Fruit fly (Drosophila melanogaster): ENCODE measurements around the gene CG3226.

Gene CG3226

DNA sequence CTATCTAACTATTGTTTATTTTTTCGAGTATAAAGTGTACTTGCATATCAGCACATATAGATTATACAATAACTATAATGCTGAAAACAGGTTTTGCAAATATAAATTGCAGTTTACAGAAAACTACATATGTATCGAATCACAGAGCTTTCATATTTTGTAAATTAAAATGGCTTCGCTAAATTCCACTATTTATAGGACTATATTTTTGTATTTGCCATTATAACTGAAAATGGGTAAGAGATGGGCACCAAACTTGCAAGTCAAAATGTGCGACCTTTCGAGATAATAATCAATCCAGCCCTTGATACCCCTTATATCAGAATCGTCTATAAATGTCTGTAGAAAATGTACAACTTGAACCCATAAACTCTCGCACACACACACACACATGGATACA is 49.2 kb upstream of the CG3226 start (continued):
- TF ChIP-seq phol (tag; optimal IDR thresholded peaks at IDR 0.05) (peak; percentile 8), Ssrp (tag; optimal IDR thresholded peaks at IDR 0.05) (peak; percentile 5), Deaf1 (tag; optimal IDR thresholded peaks at IDR 0.05) (no peak), dpn (GFP tag; optimal IDR thresholded peaks at IDR 0.05) (no peak), CG1024 (GFP tag; IDR thresholded peaks at IDR 0.05) (no peak), aop (GFP tag; IDR thresholded peaks at IDR 0.05) (no peak), lilli (GFP tag; optimal IDR thresholded peaks at IDR 0.05) (no peak), bab2 (GFP tag; optimal IDR thresholded peaks at IDR 0.05) (no peak), kni (GFP tag; optimal IDR thresholded peaks at IDR 0.05) (no peak), Vsx1 (GFP tag; optimal IDR thresholded peaks at IDR 0.05) (no peak), CG16863 (GFP tag; optimal IDR thresholded peaks at IDR 0.05) (no peak), mam (GFP tag; optimal IDR thresholded peaks at IDR 0.05) (no peak), CG17385 (GFP tag; optimal IDR thresholded peaks at IDR 0.05) (peak; percentile 22), esg (GFP tag; conservative IDR thresholded peaks at IDR 0.05) (no peak), Adf1 (GFP tag; IDR thresholded peaks at IDR 0.05) (no peak), sd (tag; optimal IDR thresholded peaks at IDR 0.05) (no peak), insv (GFP tag; optimal IDR thresholded peaks at IDR 0.05) (no peak), CG4424 (GFP tag; optimal IDR thresholded peaks at IDR 0.05) (no peak), ase (GFP tag; IDR thresholded peaks at IDR 0.05) (no peak), CG12104 (GFP tag; optimal IDR thresholded peaks at IDR 0.05) (no peak), cad (GFP tag; optimal IDR thresholded peaks at IDR 0.05) (no peak), Fer1 (GFP tag; optimal IDR thresholded peaks at IDR 0.05) (no peak), cg (GFP tag; optimal IDR thresholded peaks at IDR 0.05) (no peak), CG10209 (GFP tag; optimal IDR thresholded peaks at IDR 0.05) (no peak), CG18262 (tag; optimal IDR thresholded peaks at IDR 0.05) (peak; percentile 19), HLH54F (GFP tag; optimal IDR thresholded peaks at IDR 0.05) (no peak), Pdp1 (GFP tag; optimal IDR thresholded peaks at IDR 0.05) (peak in 1 of 2 experiments; percentile 4), ind (GFP tag; optimal IDR thresholded peaks at IDR 0.05) (no peak), MESR4 (GFP tag; optimal IDR thresholded peaks at IDR 0.05) (no peak), MBD-R2 (GFP tag; IDR thresholded peaks at IDR 0.05) (no peak), CG10654 (GFP tag; optimal IDR thresholded peaks at IDR 0.05) (no peak), ERR (GFP tag; optimal IDR thresholded peaks at IDR 0.05) (no peak), pb (GFP tag; optimal IDR thresholded peaks at IDR 0.05) (no peak), grn (GFP tag; optimal IDR thresholded peaks at IDR 0.05) (no peak), nmo (GFP tag; optimal IDR thresholded peaks at IDR 0.05) (peak; percentile 5), CG7556 (GFP tag; optimal IDR thresholded peaks at IDR 0.05) (peak; percentile 12), lola (GFP tag; optimal IDR thresholded peaks at IDR 0.05) (peak in 1 of 3 experiments; percentile 19), hbn (GFP tag; IDR thresholded peaks at IDR 0.05; ENCODE audit: partially characterized antibody) (no peak), Doc2 (GFP tag; IDR thresholded peaks at IDR 0.05) (no peak), eve (GFP tag; optimal IDR thresholded peaks at IDR 0.05) (peak in 1 of 2 experiments; percentile 31), CG17361 (GFP tag; IDR thresholded peaks at IDR 0.05) (peak; percentile 44; the same call in 1 of the 3 replicates), Sox100B (GFP tag; optimal IDR thresholded peaks at IDR 0.05) (peak; percentile 22), Neu2 (GFP tag; optimal IDR thresholded peaks at IDR 0.05; ENCODE audit: borderline replicate concordance) (no peak), CG9437 (GFP tag; optimal IDR thresholded peaks at IDR 0.05) (no peak), nom (GFP tag; optimal IDR thresholded peaks at IDR 0.05) (no peak), en (GFP tag; optimal IDR thresholded peaks at IDR 0.05) (no peak), CG10979 (tag; optimal IDR thresholded peaks at IDR 0.05) (no peak), NK7.1 (GFP tag; optimal IDR thresholded peaks at IDR 0.05) (no peak), CG2129 (GFP tag; IDR thresholded peaks at IDR 0.05; ENCODE audit: partially characterized antibody) (no peak), Oli (tag; optimal IDR thresholded peaks at IDR 0.05) (no peak), CG17829 (tag; optimal IDR thresholded peaks at IDR 0.05) (no peak)

All from whole organism, embryonic.